Fruit fly (Drosophila melanogaster): ENCODE data around the gene Tgi.

DNA sequence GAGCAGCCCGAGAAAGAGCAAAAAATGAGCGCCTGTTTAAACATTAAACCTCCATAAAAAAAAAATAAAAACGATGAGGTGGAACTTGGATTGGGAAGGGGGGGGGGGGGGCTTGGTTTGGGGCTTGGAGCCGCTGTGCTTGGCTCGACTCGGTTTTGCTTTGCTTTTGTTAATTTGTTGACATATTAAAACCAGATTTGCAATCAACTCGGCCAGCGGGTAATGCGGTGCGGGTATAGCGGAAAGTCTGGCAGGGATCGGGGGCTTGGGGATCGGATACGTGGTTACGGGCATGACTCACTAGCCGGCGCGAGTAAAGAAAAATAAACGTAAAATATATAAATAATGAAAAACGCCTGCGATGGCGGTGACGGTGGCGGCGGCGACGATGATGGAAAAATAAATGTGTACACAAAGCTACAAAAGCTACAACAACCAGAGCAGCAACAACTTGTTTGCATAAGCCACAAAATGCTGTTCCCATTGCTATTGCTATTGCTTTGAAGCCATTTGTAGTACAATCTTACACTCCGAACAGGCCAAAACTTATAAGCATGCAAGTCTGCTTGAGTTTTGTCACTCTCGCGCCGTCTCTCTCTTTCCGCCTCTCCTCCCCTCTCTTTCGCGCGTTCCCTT, 11.2 kb downstream of the Tgi start:
- TF ChIP-seq fru (GFP tag; optimal IDR thresholded peaks at IDR 0.05) (peak; percentile 34), Sp1 (GFP tag; optimal IDR thresholded peaks at IDR 0.05) (peak; percentile 39), psq (GFP tag; optimal IDR thresholded peaks at IDR 0.05) (peak; percentile 20), Myc (optimal IDR thresholded peaks at IDR 0.05) (no peak), usp (GFP tag; optimal IDR thresholded peaks at IDR 0.05) (no peak), dmrt93B (GFP tag; optimal IDR thresholded peaks at IDR 0.05) (no peak), jim (GFP tag; optimal IDR thresholded peaks at IDR 0.05) (peak; percentile 80), br (GFP tag; optimal IDR thresholded peaks at IDR 0.05) (peak; percentile 9), tai (GFP tag; optimal IDR thresholded peaks at IDR 0.05) (no peak), Hnf4 (GFP tag; optimal IDR thresholded peaks at IDR 0.05) (no peak), N (GFP tag; optimal IDR thresholded peaks at IDR 0.05) (no peak), pan (optimal IDR thresholded peaks at IDR 0.05) (no peak), Abd-B (GFP tag; optimal IDR thresholded peaks at IDR 0.05) (no peak)

Data from whole organism, wandering third instar larva.